Fruit fly (Drosophila melanogaster): ENCODE data around the gene Tpi.

The Tpi gene

DNA sequence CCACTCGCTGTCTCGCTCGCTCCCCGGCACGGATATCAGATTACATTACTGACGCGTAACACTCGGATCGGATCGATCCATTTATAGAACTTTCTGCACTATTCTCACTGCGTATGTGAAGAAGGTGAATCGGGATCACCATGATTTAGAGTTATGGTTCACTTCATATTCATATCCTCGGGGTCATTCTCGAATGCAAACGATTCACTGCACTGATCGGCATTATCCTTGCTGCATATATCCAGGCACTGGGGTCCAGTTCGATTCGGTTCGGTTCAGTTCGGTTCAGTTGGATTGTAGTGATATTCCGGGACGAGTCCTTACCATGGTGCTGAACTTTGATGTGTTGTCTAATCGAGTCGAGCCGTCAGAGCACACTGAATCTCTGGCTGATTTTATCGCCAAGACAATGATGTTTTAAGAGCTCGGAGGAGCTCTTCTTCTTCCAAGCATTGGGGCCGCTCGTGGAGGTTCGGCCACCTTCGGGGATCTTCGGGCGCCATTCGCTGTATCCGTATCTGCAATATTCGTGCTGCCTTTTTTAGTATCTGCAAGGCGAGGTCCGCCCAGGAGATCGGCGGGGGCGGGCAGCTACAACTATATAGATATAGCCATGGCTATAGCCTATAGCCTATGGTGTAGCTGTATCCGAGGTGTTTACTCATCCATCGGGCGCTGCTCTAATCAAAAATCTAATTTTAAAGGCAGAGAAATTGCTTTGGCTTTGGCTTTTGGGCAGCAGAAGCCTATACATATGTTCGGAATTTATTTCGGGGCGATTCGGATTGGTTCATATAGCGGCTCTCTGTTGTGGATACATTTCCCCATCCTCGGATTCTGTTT lies 40.0 kb upstream of the Tpi start, which contains the start of gene Mlc2 (continued):
- TF ChIP-seq E2f2 (GFP tag; IDR thresholded peaks at IDR 0.05) (no peak), CG14014 (GFP tag; IDR thresholded peaks at IDR 0.05) (no peak), CG6683 (GFP tag; optimal IDR thresholded peaks at IDR 0.05) (no peak), gsb-n (tag; optimal IDR thresholded peaks at IDR 0.05) (no peak), CG31224 (GFP tag; IDR thresholded peaks at IDR 0.05) (no peak), CG18262 (tag; optimal IDR thresholded peaks at IDR 0.05) (no peak), pan (optimal IDR thresholded peaks at IDR 0.05) (no peak), pan (GFP tag; optimal IDR thresholded peaks at IDR 0.05 in 1 of 2, IDR thresholded peaks at IDR 0.05 in 1 of 2) (no peak), pnt (GFP tag; optimal IDR thresholded peaks at IDR 0.05) (no peak), CG7987 (GFP tag; optimal IDR thresholded peaks at IDR 0.05) (no peak), CG2202 (tag; optimal IDR thresholded peaks at IDR 0.05) (no peak), so (GFP tag; IDR thresholded peaks at IDR 0.05) (no peak), gro (GFP tag; optimal IDR thresholded peaks at IDR 0.05) (no peak), CG7963 (GFP tag; IDR thresholded peaks at IDR 0.05; ENCODE audit: partially characterized antibody) (no peak), trem (tag; optimal IDR thresholded peaks at IDR 0.05) (no peak), Dek (tag; optimal IDR thresholded peaks at IDR 0.05) (no peak), CG2120 (GFP tag; optimal IDR thresholded peaks at IDR 0.05) (no peak), Doc3 (GFP tag; IDR thresholded peaks at IDR 0.05; ENCODE audit: partially characterized antibody) (no peak), D19B (GFP tag; optimal IDR thresholded peaks at IDR 0.05) (no peak), CG13624 (GFP tag; optimal IDR thresholded peaks at IDR 0.05) (no peak), ERR (GFP tag; optimal IDR thresholded peaks at IDR 0.05) (no peak), lmd (GFP tag; IDR thresholded peaks at IDR 0.05) (no peak), CG4854 (GFP tag; optimal IDR thresholded peaks at IDR 0.05) (no peak), yki (optimal IDR thresholded peaks at IDR 0.05) (no peak), Pdp1 (GFP tag; optimal IDR thresholded peaks at IDR 0.05) (peak in 1 of 2 experiments; percentile 85)

DNA sequence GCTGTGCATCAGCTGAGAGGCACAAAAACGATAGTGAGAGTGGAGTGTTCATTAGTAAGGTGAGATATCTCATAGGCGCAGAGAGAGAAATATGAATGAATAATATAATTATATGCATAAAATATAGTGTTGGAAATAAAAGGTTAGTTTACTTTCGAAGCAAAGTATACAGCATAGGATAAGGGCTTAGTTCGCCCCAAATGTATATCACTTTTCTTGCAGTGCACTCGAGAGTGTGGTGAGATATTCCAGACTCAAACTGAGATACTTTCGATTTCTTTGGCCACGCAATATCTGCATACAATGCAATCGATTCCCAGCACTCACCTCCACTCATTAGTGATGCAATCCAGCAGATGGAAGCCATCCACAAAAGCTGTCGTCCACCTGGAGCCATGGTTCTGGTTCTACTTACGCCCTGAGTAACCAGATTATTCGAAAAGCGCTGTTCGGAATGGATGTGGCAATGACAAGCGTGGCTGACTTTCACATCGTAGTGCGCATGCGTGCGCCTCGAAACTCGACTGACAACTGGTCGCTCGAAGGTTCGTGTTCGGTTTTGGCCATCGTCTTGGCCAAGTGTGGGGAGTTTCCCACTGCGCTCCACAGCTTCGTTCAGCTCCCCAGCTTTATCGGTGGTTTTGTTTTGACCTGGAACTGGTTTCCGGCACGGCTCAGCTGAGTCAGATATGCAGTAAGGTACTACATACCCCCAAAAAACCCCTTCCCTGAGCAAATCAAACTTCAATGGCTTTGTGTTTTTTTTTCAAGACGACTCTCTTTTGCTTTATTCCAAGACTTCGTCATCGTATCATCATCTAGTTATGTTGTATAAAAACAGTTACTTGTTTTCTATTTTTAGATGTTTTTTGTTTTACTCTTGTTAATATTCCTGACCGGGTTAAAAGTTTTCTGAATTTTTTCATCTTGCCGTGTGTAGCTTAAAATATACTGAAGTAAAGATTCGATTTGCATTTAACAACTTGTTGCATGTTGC lies 36.6 kb upstream of the Tpi start, which contains the start of gene Rsod:
Rsod (minus strand) TSS at position 537 of the 997 bp plus-strand sequence.
- no peak for TF ChIP-seq CHES-1-like (GFP tag; optimal IDR thresholded peaks at IDR 0.05)
- peak; percentile 11; the same call in 1 of the 2 replicates for TF ChIP-seq CG4360 (GFP tag; IDR thresholded peaks at IDR 0.05)
- TF ChIP-seq abd-A (tag; optimal IDR thresholded peaks at IDR 0.05) = no peak
- TF ChIP-seq ap (GFP tag; IDR thresholded peaks at IDR 0.05) = peak; percentile 54
- no peak for TF ChIP-seq Nf-YC (tag; optimal IDR thresholded peaks at IDR 0.05)
- peak; percentile 63; the same call in 2 of the 3 replicates for TF ChIP-seq CG11456 (GFP tag; IDR thresholded peaks at IDR 0.05)
- no peak for TF ChIP-seq eve (GFP tag; optimal IDR thresholded peaks at IDR 0.05)
- TF ChIP-seq CG7839 (tag; optimal IDR thresholded peaks at IDR 0.05) = peak; percentile 62
- peak; percentile 61; the same call in 2 of the 3 replicates for TF ChIP-seq z (GFP tag; IDR thresholded peaks at IDR 0.05)
- TF ChIP-seq ham (GFP tag; IDR thresholded peaks at IDR 0.05) = no peak
- no peak for TF ChIP-seq gfzf (GFP tag; optimal IDR thresholded peaks at IDR 0.05)
- TF ChIP-seq Dip3 (GFP tag; optimal IDR thresholded peaks at IDR 0.05) = no peak
- peak; percentile 76 for TF ChIP-seq ara (GFP tag; IDR thresholded peaks at IDR 0.05)
- TF ChIP-seq eyg (GFP tag; optimal IDR thresholded peaks at IDR 0.05) = no peak
- TF ChIP-seq CG8359 (GFP tag; optimal IDR thresholded peaks at IDR 0.05; ENCODE audit: borderline replicate concordance) = peak; percentile 25
- TF ChIP-seq CG11398 (GFP tag; optimal IDR thresholded peaks at IDR 0.05) = no peak
- peak; percentile 64 for TF ChIP-seq CG1603 (tag; optimal IDR thresholded peaks at IDR 0.05)
- TF ChIP-seq crol (GFP tag; IDR thresholded peaks at IDR 0.05) = no peak
- no peak for TF ChIP-seq kah (GFP tag; optimal IDR thresholded peaks at IDR 0.05)
- TF ChIP-seq her (GFP tag; optimal IDR thresholded peaks at IDR 0.05) = no peak
- no peak for TF ChIP-seq knrl (GFP tag; IDR thresholded peaks at IDR 0.05; ENCODE audit: partially characterized antibody)
- no peak for TF ChIP-seq nau (GFP tag; optimal IDR thresholded peaks at IDR 0.05)
- peak; percentile 42; the same call in 1 of the 2 replicates for TF ChIP-seq ro (GFP tag; IDR thresholded peaks at IDR 0.05)
